Fruit fly (Drosophila melanogaster) whole organism, embryonic: ENCODE results near the gene CG8301.

ENCODE experiments used
- Atf-2 ChIP-seq: fragments of 200-800 bp; sonication (Bioruptor generic); optimal IDR thresholded peaks from 2 replicates; lab custom pipeline; 2016; ENCODE audit warnings: missing biosample characterization, missing genetic modification characterization
- BEAF-32 ChIP-seq: fragments of 200-800 bp; sonication (Bioruptor generic); optimal IDR thresholded peaks from 3 replicates; lab custom pipeline; 2017; ENCODE audit warnings: missing biosample characterization, missing genetic modification characterization, mild to moderate bottlenecking, moderate library complexity, missing genetic modification reagents
- BtbVII ChIP-seq: fragments of 200-800 bp; sonication (Bioruptor generic); optimal IDR thresholded peaks from 3 replicates; lab custom pipeline; 2017; ENCODE audit warnings: missing biosample characterization, mild to moderate bottlenecking, missing genetic modification characterization
- CG10209 ChIP-seq: fragments of 200-800 bp; sonication (Bioruptor generic); optimal IDR thresholded peaks from 3 replicates; lab custom pipeline; 2017; ENCODE audit warnings: missing biosample characterization, mild to moderate bottlenecking, missing genetic modification characterization, missing genetic modification reagents
- CG12104 ChIP-seq: fragments of 200-800 bp; sonication (Bioruptor generic); optimal IDR thresholded peaks from 3 replicates; lab custom pipeline; 2016; ENCODE audit warnings: missing biosample characterization, missing genetic modification characterization
- CG1233 ChIP-seq: fragments of 200-800 bp; sonication (Bioruptor generic); optimal IDR thresholded peaks from 4 replicates; lab custom pipeline; 2018; ENCODE audit warnings: missing biosample characterization, mild to moderate bottlenecking, missing genetic modification characterization
- CG12769 ChIP-seq: fragments of 200-800 bp; sonication (Bioruptor generic); optimal IDR thresholded peaks from 2 replicates; lab custom pipeline; 2019; ENCODE audit warnings: missing biosample characterization, mild to moderate bottlenecking, missing genetic modification characterization, moderate library complexity
- CG2129 ChIP-seq: fragments of 200-800 bp; sonication (Bioruptor generic); IDR thresholded peaks from 2 replicates; pipeline ENCODE4 v1.3.6; 2022; ENCODE audit warnings: missing biosample characterization, missing genetic modification characterization; ENCODE audit not compliant: partially characterized antibody
- CG30431 ChIP-seq: fragments of 200-800 bp; sonication (Bioruptor generic); optimal IDR thresholded peaks from 2 replicates; lab custom pipeline; 2017; ENCODE audit warnings: missing biosample characterization, missing genetic modification characterization
- CG3726 ChIP-seq: fragments of 200-800 bp; sonication (Bioruptor generic); IDR thresholded peaks from 3 replicates; pipeline ENCODE4, ENCODE4 v1.3.6; 2022; ENCODE audit warnings: missing biosample characterization, missing genetic modification characterization
- CG3847 ChIP-seq: fragments of 200-800 bp; sonication (Bioruptor generic); IDR thresholded peaks from 2 replicates; pipeline ENCODE4 v1.3.6; 2022; ENCODE audit warnings: missing biosample characterization, missing genetic modification characterization
- CG4854 ChIP-seq: fragments of 200-800 bp; sonication (Bioruptor generic); optimal IDR thresholded peaks from 2 replicates; lab custom pipeline; 2016; ENCODE audit warnings: missing biosample characterization, missing genetic modification characterization, inconsistent platforms
- CG6272 ChIP-seq: fragments of 200-800 bp; sonication (Bioruptor generic); IDR thresholded peaks from 2 replicates; pipeline ENCODE4 v1.3.6; 2022; ENCODE audit warnings: missing biosample characterization, missing genetic modification characterization
- CG7556 ChIP-seq: fragments of 200-800 bp; sonication (Bioruptor generic); optimal IDR thresholded peaks from 2 replicates; lab custom pipeline; 2017; ENCODE audit warnings: missing biosample characterization, mild to moderate bottlenecking, missing genetic modification characterization
- CG7786 ChIP-seq: fragments of 200-800 bp; sonication (Bioruptor generic); optimal IDR thresholded peaks from 2 replicates; lab custom pipeline; 2016; ENCODE audit warnings: missing biosample characterization, missing genetic modification characterization
- CG7987 ChIP-seq: fragments of 200-800 bp; sonication (Bioruptor generic); optimal IDR thresholded peaks from 2 replicates; lab custom pipeline; 2018; ENCODE audit warnings: missing biosample characterization, mild to moderate bottlenecking, missing genetic modification characterization, moderate library complexity
- CG9817 ChIP-seq: fragments of 200-800 bp; sonication (Bioruptor generic); optimal IDR thresholded peaks from 2 replicates; lab custom pipeline; 2018; ENCODE audit warnings: missing biosample characterization, mild to moderate bottlenecking, missing genetic modification characterization, moderate library complexity
- Dref ChIP-seq: fragments of 200-800 bp; sonication (Bioruptor generic); IDR thresholded peaks from 2 replicates; pipeline ENCODE4 v1.3.6; 2022; ENCODE audit warnings: missing biosample characterization, missing genetic modification characterization
- Fer3 ChIP-seq: fragments of 200-800 bp; sonication (Bioruptor generic); optimal IDR thresholded peaks from 2 replicates; lab custom pipeline; 2018; ENCODE audit warnings: missing biosample characterization, mild to moderate bottlenecking, missing genetic modification characterization, moderate library complexity
- Hr78 ChIP-seq, 2 experiments: fragments of 200-800 bp in 1 of 2; fragments of >200 bp in 1 of 2; sonication (Bioruptor generic) in 1 of 2; optimal IDR thresholded peaks; 2 replicates each; lab custom pipeline; 2017 to 2019; ENCODE audit warnings: missing biosample characterization in 2 of 2, missing genetic modification characterization in 2 of 2, mild to moderate bottlenecking in 1 of 2, moderate library complexity in 1 of 2
- Max ChIP-seq: fragments of 200-800 bp; sonication (Bioruptor generic); optimal IDR thresholded peaks from 2 replicates; lab custom pipeline; 2016; ENCODE audit warnings: missing biosample characterization, mild to moderate bottlenecking, missing genetic modification characterization
- Mes4 ChIP-seq: fragments of 200-800 bp; sonication (Bioruptor generic); optimal IDR thresholded peaks from 2 replicates; lab custom pipeline; 2016; ENCODE audit warnings: missing biosample characterization, missing genetic modification characterization
- Six4 ChIP-seq: fragments of 200-800 bp; sonication (Bioruptor generic); optimal IDR thresholded peaks from 2 replicates; lab custom pipeline; 2016; ENCODE audit warnings: missing biosample characterization, missing genetic modification characterization
- Xrp1 ChIP-seq: fragments of 200-800 bp; sonication (Bioruptor generic); IDR thresholded peaks from 2 replicates; pipeline ENCODE4 v1.3.6; 2022; ENCODE audit warnings: missing biosample characterization, missing genetic modification characterization
- al ChIP-seq: fragments of 200-800 bp; sonication (Bioruptor generic); IDR thresholded peaks from 2 replicates; pipeline ENCODE4 v1.3.6; 2022; ENCODE audit warnings: missing biosample characterization, missing genetic modification characterization
- ci ChIP-seq: fragments of 200-800 bp; sonication (Bioruptor generic); IDR thresholded peaks from 3 replicates; pipeline ENCODE4 v1.3.6; 2022; ENCODE audit warnings: missing biosample characterization, missing genetic modification characterization
- croc ChIP-seq: fragments of 200-800 bp; sonication (Bioruptor generic); conservative IDR thresholded peaks from 3 replicates; pipeline ENCODE4 v1.3.6; 2022; ENCODE audit warnings: missing biosample characterization, missing genetic modification characterization
- crp ChIP-seq, 2 experiments: fragments of 200-800 bp; sonication (Bioruptor generic); optimal IDR thresholded peaks; 2 replicates in 1 of 2; 3 replicates in 1 of 2; lab custom pipeline; 2017; ENCODE audit warnings: missing biosample characterization in 2 of 2, missing genetic modification characterization in 2 of 2, mild to moderate bottlenecking in 1 of 2, moderate library complexity in 1 of 2
- da ChIP-seq: fragments of 200-800 bp; sonication (Bioruptor generic); optimal IDR thresholded peaks from 2 replicates; lab custom pipeline; 2016; ENCODE audit warnings: missing biosample characterization, missing genetic modification characterization
- esg ChIP-seq: fragments of 200-800 bp; sonication (Bioruptor generic); conservative IDR thresholded peaks from 2 replicates; pipeline ENCODE4 v1.3.6; 2022; ENCODE audit warnings: missing biosample characterization, missing genetic modification characterization
- fru ChIP-seq: fragments of >200 bp; optimal IDR thresholded peaks from 2 replicates; lab custom pipeline; 2017
- ftz-f1 ChIP-seq: fragments of 200-800 bp; sonication (Bioruptor generic); optimal IDR thresholded peaks from 2 replicates; lab custom pipeline; 2016; ENCODE audit warnings: missing biosample characterization, missing genetic modification characterization
- hbn ChIP-seq: fragments of 200-800 bp; sonication (Bioruptor generic); IDR thresholded peaks from 2 replicates; pipeline ENCODE4 v1.3.6; 2022; ENCODE audit warnings: missing biosample characterization, missing genetic modification characterization; ENCODE audit not compliant: partially characterized antibody
- hth ChIP-seq: fragments of >200 bp; optimal IDR thresholded peaks from 2 replicates; lab custom pipeline; 2017; ENCODE audit warnings: inconsistent platforms
- ind ChIP-seq: fragments of 200-800 bp; sonication (Bioruptor generic); optimal IDR thresholded peaks from 3 replicates; lab custom pipeline; 2016; ENCODE audit warnings: missing biosample characterization, missing genetic modification characterization
- jumu ChIP-seq: fragments of 200-800 bp; sonication (Bioruptor generic); optimal IDR thresholded peaks from 3 replicates; lab custom pipeline; 2016; ENCODE audit warnings: missing biosample characterization, missing genetic modification characterization
- lmd ChIP-seq: fragments of 200-800 bp; sonication (Bioruptor generic); IDR thresholded peaks from 2 replicates; pipeline ENCODE4 v1.3.6; 2022; ENCODE audit warnings: missing biosample characterization, missing genetic modification characterization
- oc ChIP-seq: fragments of 200-800 bp; sonication (Bioruptor generic); optimal IDR thresholded peaks from 2 replicates; lab custom pipeline; 2018; ENCODE audit warnings: missing biosample characterization, mild to moderate bottlenecking, missing genetic modification characterization, moderate library complexity
- pfk ChIP-seq: fragments of 200-800 bp; sonication (Bioruptor generic); optimal IDR thresholded peaks from 2 replicates; lab custom pipeline; 2018; ENCODE audit warnings: missing biosample characterization, mild to moderate bottlenecking, missing genetic modification characterization, moderate library complexity
- pita ChIP-seq: fragments of 200-800 bp; sonication (Bioruptor generic); optimal IDR thresholded peaks from 2 replicates; lab custom pipeline; 2017; ENCODE audit warnings: missing biosample characterization, mild to moderate bottlenecking, missing genetic modification characterization
- pnt ChIP-seq: fragments of 200-800 bp; sonication (Bioruptor generic); optimal IDR thresholded peaks from 3 replicates; lab custom pipeline; 2016; ENCODE audit warnings: missing biosample characterization, missing genetic modification characterization
- rib ChIP-seq: fragments of 200-800 bp; sonication (Bioruptor generic); IDR thresholded peaks from 2 replicates; pipeline ENCODE4 v1.3.6; 2022; ENCODE audit warnings: missing biosample characterization, missing genetic modification characterization
- sc ChIP-seq, 3 experiments: fragments of >200 bp in 2 of 3; fragments of 200-800 bp in 1 of 3; sonication (Bioruptor generic) in 1 of 3; optimal IDR thresholded peaks; 2 replicates in 2 of 3; 3 replicates in 1 of 3; lab custom pipeline; 2017; ENCODE audit warnings: mild to moderate bottlenecking in 1 of 3, missing biosample characterization in 1 of 3, missing genetic modification characterization in 1 of 3, missing genetic modification reagents in 1 of 3
- sens ChIP-seq: fragments of 200-800 bp; sonication (Bioruptor generic); peaks from one replicate; lab custom pipeline; 2016; ENCODE audit warnings: missing biosample characterization, missing genetic modification characterization
- so ChIP-seq: fragments of 200-800 bp; sonication (Bioruptor generic); IDR thresholded peaks from 3 replicates; pipeline ENCODE4 v1.3.6; 2022; ENCODE audit warnings: missing biosample characterization, missing genetic modification characterization
- stwl ChIP-seq: fragments of 200-800 bp; sonication (Bioruptor generic); optimal IDR thresholded peaks from 3 replicates; lab custom pipeline; 2018; ENCODE audit warnings: missing biosample characterization, mild to moderate bottlenecking, missing genetic modification characterization, moderate library complexity
- tgo ChIP-seq: fragments of 200-800 bp; sonication (Bioruptor generic); IDR thresholded peaks from 3 replicates; pipeline ENCODE4 v1.3.6; 2022; ENCODE audit warnings: missing biosample characterization, missing genetic modification characterization
- unc-4 ChIP-seq: fragments of 200-800 bp; sonication (Bioruptor generic); IDR thresholded peaks from 2 replicates; pipeline ENCODE4 v1.3.6; 2022; ENCODE audit warnings: missing biosample characterization, missing genetic modification characterization; ENCODE audit not compliant: partially characterized antibody

The CG8301 gene

DNA sequence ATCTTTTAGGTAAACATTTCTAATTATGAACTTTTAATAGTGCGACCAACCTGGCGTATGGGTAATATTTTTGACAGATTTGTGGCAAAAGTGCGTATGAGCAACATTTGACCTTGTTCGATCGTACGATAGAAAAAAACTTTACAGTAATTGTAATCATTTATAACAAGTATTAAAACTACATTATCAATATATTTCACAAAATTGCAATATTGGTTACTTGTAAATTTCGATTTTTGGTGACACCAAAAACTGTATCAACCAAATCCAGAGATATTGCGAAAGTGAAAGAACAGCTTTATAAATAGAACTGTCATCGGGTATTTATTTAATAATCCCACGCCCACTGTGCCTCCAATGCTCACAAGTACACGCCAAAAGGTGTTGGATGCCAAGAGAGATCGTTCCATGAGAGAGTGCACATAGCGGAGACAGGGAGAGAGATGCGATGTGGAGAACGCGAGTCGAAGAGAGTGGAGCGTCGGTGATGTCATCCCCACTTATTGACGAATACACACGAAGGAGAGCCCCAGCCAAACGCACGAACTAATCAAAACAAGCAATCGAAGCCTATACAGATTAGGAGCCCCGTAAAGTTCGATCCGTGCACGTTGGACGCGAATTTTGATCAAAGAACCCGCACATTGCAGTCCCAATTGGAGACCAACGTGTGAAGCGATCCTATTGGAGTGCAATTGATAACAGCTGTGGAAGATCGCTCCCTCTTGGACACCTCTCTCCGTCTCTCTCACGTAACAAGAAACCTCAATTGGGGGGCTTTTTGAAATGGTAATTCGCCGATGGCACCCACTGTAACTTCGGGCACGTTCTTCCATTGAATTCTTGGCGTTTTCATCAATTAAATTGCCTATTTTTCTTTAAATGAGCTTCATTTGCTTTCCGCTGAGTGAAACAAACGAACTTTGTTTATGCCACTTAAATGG, 47.7 kb upstream of the CG8301 start (continued):
- 0 out of 2 replicates have a peak, but pooled peaks have one; percentile 25 for TF ChIP-seq unc-4
- TF ChIP-seq CG9817 (tag; lab: Kevin White, UChicago), result peak; percentile 91
- peak; percentile 99 for TF ChIP-seq sens (GFP tag; lab: Kevin White, UChicago)
- TF ChIP-seq CG10209, result peak; percentile 97
- TF ChIP-seq croc (GFP tag; lab: Robert Waterston, UW), result peak; percentile 85
- peak; percentile 94 for TF ChIP-seq jumu (GFP tag; lab: Kevin White, UChicago)
- TF ChIP-seq ci (GFP tag; lab: Robert Waterston, UW), result peak; percentile 80
- no peak for TF ChIP-seq pita
- TF ChIP-seq CG7987 (GFP tag; lab: Kevin White, UChicago), result peak; percentile 83
- peak; percentile 82 for TF ChIP-seq CG6272
- TF ChIP-seq rib (GFP tag; lab: Robert Waterston, UW), result no peak; the same call in 1 of the 2 replicates
- TF ChIP-seq da (GFP tag; lab: Kevin White, UChicago), result peak; percentile 66
- peak; percentile 99 for TF ChIP-seq BtbVII
- peak; percentile 97 for TF ChIP-seq CG12104 (GFP tag; lab: Kevin White, UChicago)
- peak; percentile 94 for TF ChIP-seq lmd
- TF ChIP-seq CG4854 (GFP tag; lab: Kevin White, UChicago), result peak; percentile 93
- TF ChIP-seq Hr78 (GFP tag; optimal IDR thresholded peaks at IDR 0.05; lab: Kevin White, UChicago), result peak in 1 of 2 experiments; percentile 94
- peak; percentile 89 for TF ChIP-seq Mes4
- peak; percentile 89 for TF ChIP-seq Fer3 (tag; lab: Kevin White, UChicago)
- peak; percentile 86 for TF ChIP-seq al
- no peak for TF ChIP-seq stwl (tag; lab: Kevin White, UChicago)
- TF ChIP-seq CG3847 (GFP tag; lab: Robert Waterston, UW), result peak; percentile 90
- peak; percentile 62; the same call in 1 of the 3 replicates for TF ChIP-seq CG3726 (GFP tag; lab: Robert Waterston, UW)
- TF ChIP-seq tgo (GFP tag; lab: Robert Waterston, UW), result peak; percentile 92
- TF ChIP-seq sc (optimal IDR thresholded peaks at IDR 0.05; lab: Kevin White, UChicago), result no peak
- peak; percentile 94 for TF ChIP-seq sc (GFP tag; optimal IDR thresholded peaks at IDR 0.05; lab: Kevin White, UChicago)
- peak; percentile 94 for TF ChIP-seq Six4 (GFP tag; lab: Kevin White, UChicago)
- peak; percentile 91 for TF ChIP-seq pnt
- peak; percentile 11 for TF ChIP-seq BEAF-32 (GFP tag; lab: Kevin White, UChicago)
- peak; percentile 62 for TF ChIP-seq oc (tag; lab: Kevin White, UChicago)
- peak; percentile 90 for TF ChIP-seq esg
- peak; percentile 27 for TF ChIP-seq pfk (GFP tag; lab: Kevin White, UChicago)
- peak; percentile 50 for TF ChIP-seq ftz-f1 (GFP tag; lab: Kevin White, UChicago)
- peak; percentile 94 for TF ChIP-seq Max (GFP tag; lab: Kevin White, UChicago)
- TF ChIP-seq CG7556 (GFP tag; lab: Kevin White, UChicago), result peak; percentile 99
- TF ChIP-seq ind, result peak; percentile 96
- TF ChIP-seq Dref, result no peak
- TF ChIP-seq hbn, result no peak
- peak; percentile 89 for TF ChIP-seq CG30431 (GFP tag; lab: Kevin White, UChicago)
- peak; percentile 90 for TF ChIP-seq Atf-2 (GFP tag; lab: Kevin White, UChicago)
- TF ChIP-seq CG2129 (GFP tag; lab: Robert Waterston, UW), result no peak
- TF ChIP-seq CG12769, result peak; percentile 89
- TF ChIP-seq so (GFP tag; lab: Robert Waterston, UW), result peak; percentile 87; the same call in 2 of the 3 replicates
- peak; percentile 96 for TF ChIP-seq CG1233 (GFP tag; lab: Kevin White, UChicago)
- TF ChIP-seq hth, result no peak
- peak in 1 of 2 experiments; percentile 70 for TF ChIP-seq crp (GFP tag; optimal IDR thresholded peaks at IDR 0.05; lab: Kevin White, UChicago)
- peak; percentile 85 for TF ChIP-seq Xrp1 (GFP tag; lab: Robert Waterston, UW)
- peak; percentile 90 for TF ChIP-seq CG7786
- no peak for TF ChIP-seq fru (lab: Kevin White, UChicago)
